Worm (Caenorhabditis elegans) whole organism, early embryonic: ENCODE data around the gene lin-46.

ENCODE experiments used
- B0310.2 ChIP-seq: sonication (generic microtip); optimal IDR thresholded peaks from 2 replicates; lab custom pipeline; 2016; ENCODE audit warnings: mild to moderate bottlenecking, missing genetic modification characterization, missing compliant biosample characterization
- F13C5.2 ChIP-seq: sonication (generic microtip); optimal IDR thresholded peaks from 2 replicates; lab custom pipeline; 2017; ENCODE audit warnings: mild to moderate bottlenecking, missing genetic modification characterization, inconsistent platforms, missing compliant biosample characterization
- aly-1 ChIP-seq: sonication (generic microtip); optimal IDR thresholded peaks from 2 replicates; lab custom pipeline; 2016; ENCODE audit warnings: missing genetic modification characterization, missing compliant biosample characterization
- ama-1 ChIP-seq: fragments of 150-350 bp; optimal IDR thresholded peaks from 2 replicates; lab custom pipeline; 2014
- ceh-13 ChIP-seq: fragments of 200-800 bp; sonication (Bioruptor generic); optimal IDR thresholded peaks from 2 replicates; lab custom pipeline; 2018; ENCODE audit warnings: mild to moderate bottlenecking, missing genetic modification characterization, missing compliant biosample characterization
- ceh-36 ChIP-seq: sonication (generic microtip); optimal IDR thresholded peaks from 2 replicates; lab custom pipeline; 2016; ENCODE audit warnings: missing genetic modification characterization, inconsistent platforms, missing compliant biosample characterization
- ets-7 ChIP-seq: sonication (generic microtip); optimal IDR thresholded peaks from 2 replicates; lab custom pipeline; 2016; ENCODE audit warnings: missing genotype, missing genetic modification characterization, missing compliant biosample characterization
- flt-1 ChIP-seq: fragments of 200-800 bp; sonication (Bioruptor generic); IDR thresholded peaks from 2 replicates; pipeline ENCODE4 v1.3.6; 2022; ENCODE audit warnings: missing genetic modification characterization, missing compliant biosample characterization
- hmbx-1 ChIP-seq: sonication (generic microtip); optimal IDR thresholded peaks from 2 replicates; lab custom pipeline; 2016; ENCODE audit warnings: mild to moderate bottlenecking, missing genetic modification characterization, missing compliant biosample characterization
- hmg-4 ChIP-seq: fragments of 200-800 bp; sonication (Bioruptor generic); optimal IDR thresholded peaks from 2 replicates; lab custom pipeline; 2018; ENCODE audit warnings: mild to moderate bottlenecking, missing genetic modification characterization, missing compliant biosample characterization
- hnd-1 ChIP-seq: sonication (generic microtip); optimal IDR thresholded peaks from 2 replicates; lab custom pipeline; 2016; ENCODE audit warnings: missing genetic modification characterization, missing compliant biosample characterization
- pes-1 ChIP-seq: fragments of 200-800 bp; sonication (Bioruptor generic); IDR thresholded peaks from 2 replicates; pipeline ENCODE4 v1.3.6; 2022; ENCODE audit warnings: missing genetic modification reagents, missing genetic modification characterization, missing compliant biosample characterization
- scrt-1 ChIP-seq: fragments of 200-800 bp; sonication (Bioruptor generic); IDR thresholded peaks from 2 replicates; pipeline ENCODE4 v1.3.6; 2022; ENCODE audit warnings: missing genetic modification characterization, missing compliant biosample characterization
- sea-1 ChIP-seq: fragments of 200-800 bp; sonication (Bioruptor generic); conservative IDR thresholded peaks from 2 replicates; pipeline ENCODE4 v1.3.6; 2022; ENCODE audit warnings: missing genetic modification characterization, missing compliant biosample characterization
- tbx-11 ChIP-seq: fragments of 200-800 bp; sonication (Bioruptor generic); IDR thresholded peaks from 2 replicates; pipeline ENCODE4 v1.3.6; 2022; ENCODE audit warnings: missing genetic modification characterization, missing compliant biosample characterization
- tbx-37 ChIP-seq: fragments of 200-800 bp; sonication (Bioruptor generic); conservative IDR thresholded peaks from 2 replicates; pipeline ENCODE4 v1.3.6; 2022; ENCODE audit warnings: missing genetic modification reagents, missing genetic modification characterization, missing compliant biosample characterization
- tra-4 ChIP-seq: sonication (generic microtip); optimal IDR thresholded peaks from 2 replicates; lab custom pipeline; 2017; ENCODE audit warnings: missing genetic modification characterization, missing compliant biosample characterization

The lin-46 gene

DNA sequence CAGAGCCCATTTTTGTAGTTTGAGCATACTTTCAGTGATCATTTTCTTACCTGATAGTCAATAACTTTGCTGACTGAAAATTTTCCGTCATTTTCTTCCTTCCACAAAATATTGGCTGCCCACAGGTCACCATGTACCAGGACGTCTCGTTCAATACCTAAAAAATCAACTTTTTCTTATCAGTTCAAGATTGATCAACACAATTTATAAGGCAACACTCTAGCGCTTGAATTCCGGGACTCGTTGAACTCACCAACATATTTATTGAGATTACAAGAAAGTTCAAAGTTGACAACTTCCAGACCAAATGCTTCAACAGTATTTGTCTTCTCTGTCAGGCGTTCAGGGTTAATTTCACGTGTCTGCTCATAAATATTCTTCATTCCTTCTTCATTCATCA is 35.0 kb upstream of the lin-46 start:
- no peak for TF ChIP-seq hmg-4

DNA sequence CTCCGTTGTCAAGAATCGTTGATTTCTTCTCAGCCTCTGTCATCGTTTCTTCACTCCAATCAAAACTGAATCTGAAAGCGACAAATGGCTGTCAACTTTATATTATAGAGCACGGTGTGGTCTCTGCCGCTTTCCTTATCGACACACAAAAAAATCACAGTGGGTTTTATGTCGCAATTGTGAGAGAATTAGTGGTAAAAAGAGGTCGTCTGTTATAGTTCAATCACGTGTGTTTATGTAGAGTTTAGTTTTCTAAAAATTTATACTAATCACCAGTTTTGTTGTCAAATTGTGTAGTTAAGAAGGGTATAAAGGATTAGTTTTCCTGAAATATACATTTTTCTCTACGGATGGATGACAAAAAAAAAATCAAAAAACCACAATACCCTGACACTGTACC is 33.7 kb upstream of the lin-46 start, which contains the start of gene T16G1.7:
TSS of gene T16G1.7 (minus strand) at position 137 of the 400 bp plus-strand sequence.
- TF ChIP-seq F13C5.2 (tag; lab: Kevin White, UChicago) (no peak), ceh-13 (GFP tag; lab: Kevin White, UChicago) (no peak), tra-4 (no peak), hmg-4 (no peak), hmbx-1 (no peak), ets-7 (tag; lab: Kevin White, UChicago) (no peak), scrt-1 (GFP tag; lab: Robert Waterston, UW) (no peak), hnd-1 (tag; lab: Kevin White, UChicago) (no peak), aly-1 (tag; lab: Kevin White, UChicago) (no peak), B0310.2 (no peak), sea-1 (GFP tag; lab: Robert Waterston, UW) (no peak), pes-1 (no peak), flt-1 (GFP tag; lab: Robert Waterston, UW) (no peak), ceh-36 (no peak), tbx-37 (no peak), ama-1 (no peak)

DNA sequence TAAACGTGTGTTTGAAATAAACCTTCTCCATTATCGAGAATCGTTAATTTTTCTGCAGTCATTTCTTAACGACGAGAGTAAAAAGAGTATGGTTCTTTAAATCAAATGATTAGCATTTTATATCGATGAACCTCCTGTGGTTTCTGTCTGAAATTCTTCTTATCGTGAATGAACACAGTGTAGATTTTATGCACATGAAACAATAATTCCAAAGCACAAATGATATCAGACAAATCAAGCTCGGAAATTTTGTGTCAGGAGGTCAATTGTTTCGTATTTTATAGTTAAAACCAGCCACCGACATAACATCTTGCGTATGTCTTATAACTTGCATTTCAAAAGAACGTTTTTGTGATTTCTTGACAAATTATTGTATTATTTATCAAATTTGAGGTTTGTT is 31.6 kb upstream of the lin-46 start, which contains the start of gene T16G1.6:
TSS of gene T16G1.6 (minus strand) at position 77 of the 400 bp plus-strand sequence.
- TF ChIP-seq aly-1 (tag; lab: Kevin White, UChicago) = no peak
- TF ChIP-seq flt-1 (GFP tag; lab: Robert Waterston, UW) = no peak
- TF ChIP-seq hmbx-1 = no peak
- no peak for TF ChIP-seq pes-1
- no peak for TF ChIP-seq ceh-36
- TF ChIP-seq hmg-4 = no peak
- TF ChIP-seq B0310.2 = no peak
- no peak for TF ChIP-seq sea-1 (GFP tag; lab: Robert Waterston, UW)
- no peak for TF ChIP-seq hnd-1 (tag; lab: Kevin White, UChicago)
- TF ChIP-seq tbx-37 = no peak
- TF ChIP-seq ceh-13 (GFP tag; lab: Kevin White, UChicago) = no peak
- TF ChIP-seq scrt-1 (GFP tag; lab: Robert Waterston, UW) = no peak
- TF ChIP-seq ama-1 = no peak
- TF ChIP-seq tbx-11 (GFP tag; lab: Robert Waterston, UW) = no peak
- no peak for TF ChIP-seq ets-7 (tag; lab: Kevin White, UChicago)

DNA sequence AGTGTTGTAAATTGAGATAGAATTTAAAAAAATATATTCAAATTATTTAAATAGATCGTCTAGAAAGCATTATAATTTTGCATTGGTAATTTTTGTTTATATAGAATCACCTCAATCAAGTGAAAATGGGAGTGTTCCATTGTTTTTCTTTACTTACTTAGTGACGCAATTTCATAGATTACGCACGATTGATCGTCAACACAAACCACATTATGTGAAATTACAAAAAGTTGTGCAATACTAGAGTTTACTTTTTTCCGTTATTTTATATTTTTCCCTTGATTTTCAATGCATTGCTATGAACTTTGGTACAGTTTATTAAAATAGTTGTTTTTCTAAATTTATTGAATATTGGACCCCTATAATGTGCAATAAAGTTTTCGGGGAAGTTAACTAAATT is 29.2 kb upstream of the lin-46 start, which contains the start of gene T16G1.5:
TSS of gene T16G1.5 (minus strand) at position 119 of the 400 bp plus-strand sequence.
- TF ChIP-seq ceh-36 (no peak), tra-4 (no peak), aly-1 (tag; lab: Kevin White, UChicago) (no peak), tbx-37 (no peak), B0310.2 (no peak), pes-1 (no peak), scrt-1 (GFP tag; lab: Robert Waterston, UW) (no peak), F13C5.2 (tag; lab: Kevin White, UChicago) (no peak), flt-1 (GFP tag; lab: Robert Waterston, UW) (no peak), ceh-13 (GFP tag; lab: Kevin White, UChicago) (no peak), hmg-4 (no peak), hmbx-1 (no peak), ama-1 (no peak), sea-1 (GFP tag; lab: Robert Waterston, UW) (no peak)

DNA sequence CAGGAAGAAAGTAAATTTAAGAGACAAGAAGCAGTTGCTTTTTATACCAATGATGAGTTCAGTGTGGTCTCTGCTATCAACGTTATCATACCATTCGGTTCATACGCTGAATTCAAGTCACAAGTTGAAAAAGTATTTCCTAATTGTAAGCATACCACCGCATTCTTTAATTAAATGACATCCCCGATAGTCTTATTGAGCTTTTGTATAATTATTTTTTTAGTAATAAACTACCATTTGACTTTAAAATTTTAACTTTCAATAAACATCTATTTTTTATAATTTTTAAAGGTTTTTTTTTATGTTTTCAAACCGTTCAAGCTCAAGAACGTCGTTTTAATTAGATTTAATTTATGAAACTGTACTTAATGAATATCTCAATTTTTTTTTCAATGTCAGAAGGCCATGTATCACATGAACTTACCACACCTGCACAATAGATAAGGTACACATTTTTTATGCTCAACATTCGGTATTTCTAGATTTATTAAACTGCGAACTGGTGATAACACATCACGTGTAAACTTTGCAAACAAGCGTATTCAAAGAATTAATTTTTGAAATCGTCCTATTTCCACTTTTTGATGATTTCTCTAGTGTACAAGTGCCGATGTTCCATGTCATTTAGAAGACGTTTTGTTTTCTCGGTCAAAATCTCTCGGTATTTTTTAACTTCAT is 26.7 kb upstream of the lin-46 start, which contains the start of gene T16G1.4:
TSS of gene T16G1.4 (minus strand) at position 51 of the 678 bp plus-strand sequence.
- no peak for TF ChIP-seq tra-4

DNA sequence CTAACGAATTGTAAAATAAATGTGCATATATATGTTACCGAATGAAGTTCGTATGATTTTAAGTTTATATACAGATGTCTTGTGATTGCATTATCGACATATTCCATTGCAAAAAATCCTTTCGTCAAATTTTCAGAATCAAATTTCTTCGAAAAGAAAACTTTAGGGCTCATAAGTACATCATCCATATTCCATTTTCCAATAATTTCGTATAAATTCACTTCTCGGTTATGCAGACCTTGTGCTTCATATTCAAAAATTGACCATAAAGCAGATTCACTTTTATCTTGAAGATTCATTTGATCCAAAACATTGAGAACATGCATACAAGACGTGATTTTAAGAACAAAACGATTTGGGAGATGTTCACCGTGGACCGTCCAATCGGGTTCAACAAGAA is 25.3 kb upstream of the lin-46 start:
- TF ChIP-seq sea-1 (GFP tag; lab: Robert Waterston, UW) (no peak), B0310.2 (no peak), flt-1 (GFP tag; lab: Robert Waterston, UW) (no peak), scrt-1 (GFP tag; lab: Robert Waterston, UW) (no peak), hmg-4 (no peak), tra-4 (no peak), ets-7 (tag; lab: Kevin White, UChicago) (no peak)

DNA sequence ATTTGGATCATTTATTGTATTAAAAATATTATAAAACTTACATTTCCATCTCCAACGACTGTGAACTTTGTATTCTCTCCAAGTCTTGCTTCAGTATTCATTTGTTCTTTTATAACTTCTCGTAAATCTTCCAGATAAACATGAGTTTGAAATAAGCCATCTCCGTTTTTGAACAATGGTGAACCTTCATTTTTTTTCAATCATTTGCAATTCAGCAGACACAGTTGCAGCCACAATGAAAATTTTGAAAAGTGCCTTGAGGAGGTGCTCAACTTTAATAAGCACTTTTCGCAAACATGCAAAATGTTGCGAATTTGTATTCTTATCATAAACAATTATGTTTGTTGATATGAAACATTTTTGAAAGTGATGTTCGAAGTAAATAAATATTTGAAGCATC is 24.4 kb upstream of the lin-46 start, which contains the start of gene T16G1.3:
TSS of gene T16G1.3 (minus strand) at position 101 of the 400 bp plus-strand sequence.
- no peak for TF ChIP-seq sea-1 (GFP tag; lab: Robert Waterston, UW)
- no peak for TF ChIP-seq tbx-11 (GFP tag; lab: Robert Waterston, UW)
- no peak for TF ChIP-seq ceh-13 (GFP tag; lab: Kevin White, UChicago)
- no peak for TF ChIP-seq tra-4
- TF ChIP-seq ceh-36 = no peak

DNA sequence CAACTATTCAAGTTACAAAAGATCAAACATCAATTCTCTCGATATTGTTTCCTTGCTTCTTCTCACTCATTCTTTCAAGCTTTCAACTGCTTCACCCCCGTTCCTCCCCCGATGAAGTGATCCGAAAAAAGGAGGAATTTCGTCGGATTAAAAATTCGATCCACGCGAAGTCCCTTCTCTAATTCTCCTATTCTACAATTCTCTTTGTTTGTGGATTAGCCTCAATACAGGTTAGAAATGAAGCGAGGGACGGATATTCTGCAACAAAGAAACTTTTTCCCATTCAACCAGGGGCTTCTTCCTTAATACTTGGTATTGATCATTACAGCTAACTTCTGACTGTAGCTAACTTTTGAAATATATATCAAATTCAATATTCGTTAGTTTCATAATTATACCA is 23.9 kb upstream of the lin-46 start, which contains the start of gene grl-2:
TSS of gene grl-2 (plus strand) at position 301 of the 400 bp plus-strand sequence.
- TF ChIP-seq tbx-11 (GFP tag; lab: Robert Waterston, UW) (no peak), hmbx-1 (no peak), ets-7 (tag; lab: Kevin White, UChicago) (no peak), tbx-37 (no peak), F13C5.2 (tag; lab: Kevin White, UChicago) (no peak), B0310.2 (no peak), ama-1 (no peak), pes-1 (no peak), hnd-1 (tag; lab: Kevin White, UChicago) (no peak), tra-4 (no peak), aly-1 (tag; lab: Kevin White, UChicago) (no peak), scrt-1 (GFP tag; lab: Robert Waterston, UW) (no peak)
